Worm (Caenorhabditis elegans) whole organism, L2 larva: Measurements from ENCODE around the gene Y38F1A.2.

Experiments used
- nhr-129 ChIP-seq: fragments of 150-350 bp; optimal IDR thresholded peaks from 2 replicates; lab custom pipeline; 2014; ENCODE audit warnings: missing biosample characterization, missing genetic modification characterization

Y38F1A.2 gene

DNA sequence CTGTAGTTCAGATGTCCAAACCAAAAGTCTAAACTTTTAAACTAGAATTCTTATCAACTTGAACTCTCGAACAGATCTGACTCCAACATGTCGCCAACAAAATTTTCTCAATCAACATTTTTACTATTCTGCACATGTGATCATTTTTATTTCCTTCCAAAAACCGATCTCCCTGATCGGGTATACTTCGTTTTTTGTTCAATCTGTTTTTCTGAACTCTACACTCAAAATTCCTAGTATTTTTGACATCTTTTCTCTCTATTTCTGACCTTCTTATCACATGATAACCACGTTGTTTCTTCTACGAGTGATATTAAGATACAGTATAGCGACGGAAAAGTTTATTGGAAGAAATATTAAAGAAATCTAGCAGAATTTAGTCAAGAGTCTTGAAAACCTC lies 51.5 kb downstream of the Y38F1A.2 start (continued):
- TF ChIP-seq nhr-129, result no peak
